Fruit fly (Drosophila melanogaster): Measurements from ENCODE around the gene CG5412.

Gene CG5412

DNA sequence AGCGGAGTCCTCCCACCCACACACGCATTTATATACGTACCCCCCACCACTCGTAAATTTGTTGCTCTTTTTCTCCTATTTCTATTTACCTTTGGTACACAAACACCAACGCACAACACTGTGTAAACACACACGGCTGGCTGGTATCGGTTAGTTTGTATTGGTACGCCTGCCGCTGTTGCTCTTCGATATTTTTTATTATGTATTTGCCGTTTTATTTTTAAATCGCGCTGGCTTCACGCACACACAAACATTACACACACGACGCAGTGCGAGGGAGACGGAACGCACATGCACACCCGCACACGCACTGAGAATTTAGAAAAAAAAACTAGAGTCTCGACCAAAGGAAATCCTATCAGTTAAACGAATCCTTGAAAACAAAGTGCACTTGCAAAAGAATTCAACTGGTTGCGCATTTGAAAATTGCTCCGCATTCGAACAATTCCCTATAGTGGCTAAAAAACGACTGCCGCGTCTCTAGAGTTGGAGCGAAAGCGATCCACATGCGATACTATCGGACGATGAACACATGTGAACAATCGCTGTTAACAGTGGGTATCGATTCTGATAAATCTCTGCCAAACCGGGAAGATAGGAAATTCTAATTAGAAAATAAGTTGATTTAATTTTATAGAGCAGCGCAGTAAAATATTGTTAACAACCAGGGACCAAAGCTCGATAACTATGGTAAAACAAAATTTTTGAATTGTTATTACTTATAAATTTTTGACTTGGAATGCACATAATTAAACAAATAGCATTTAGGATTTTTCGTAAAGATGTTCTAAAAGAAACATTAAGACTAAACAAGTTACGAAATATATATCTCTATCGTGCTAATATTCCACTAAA, 26.0 kb upstream of the CG5412 start:
- TF ChIP-seq CG5204 (GFP tag; optimal IDR thresholded peaks at IDR 0.05) (no peak), Clk (GFP tag; optimal IDR thresholded peaks at IDR 0.05) (peak; percentile 23), cnc (optimal IDR thresholded peaks at IDR 0.05) (no peak), toe (GFP tag; optimal IDR thresholded peaks at IDR 0.05) (no peak), Hr96 (GFP tag; optimal IDR thresholded peaks at IDR 0.05) (peak; percentile 64), Mnt (GFP tag; optimal IDR thresholded peaks at IDR 0.05) (peak; percentile 84), tj (GFP tag; optimal IDR thresholded peaks at IDR 0.05) (no peak), CG7101 (tag; optimal IDR thresholded peaks at IDR 0.05) (peak; percentile 75), Crg-1 (GFP tag; optimal IDR thresholded peaks at IDR 0.05) (peak; percentile 87), cic (GFP tag; optimal IDR thresholded peaks at IDR 0.05) (peak; percentile 73), kay (GFP tag; ENCODE audit: borderline replicate concordance) (peak; percentile 73), pad (GFP tag; optimal IDR thresholded peaks at IDR 0.05) (peak; percentile 12), CG7045 (GFP tag; optimal IDR thresholded peaks at IDR 0.05) (peak; percentile 52), CG12768 (GFP tag; optimal IDR thresholded peaks at IDR 0.05) (peak; percentile 90), CG33017 (tag; optimal IDR thresholded peaks at IDR 0.05) (peak; percentile 36), CG14711 (tag; optimal IDR thresholded peaks at IDR 0.05) (peak; percentile 17), CG11617 (GFP tag; optimal IDR thresholded peaks at IDR 0.05) (no peak), CG1620 (GFP tag; optimal IDR thresholded peaks at IDR 0.05) (no peak), ovo (GFP tag; optimal IDR thresholded peaks at IDR 0.05) (peak; percentile 72), bab1 (GFP tag; optimal IDR thresholded peaks at IDR 0.05) (peak; percentile 36)

DNA sequence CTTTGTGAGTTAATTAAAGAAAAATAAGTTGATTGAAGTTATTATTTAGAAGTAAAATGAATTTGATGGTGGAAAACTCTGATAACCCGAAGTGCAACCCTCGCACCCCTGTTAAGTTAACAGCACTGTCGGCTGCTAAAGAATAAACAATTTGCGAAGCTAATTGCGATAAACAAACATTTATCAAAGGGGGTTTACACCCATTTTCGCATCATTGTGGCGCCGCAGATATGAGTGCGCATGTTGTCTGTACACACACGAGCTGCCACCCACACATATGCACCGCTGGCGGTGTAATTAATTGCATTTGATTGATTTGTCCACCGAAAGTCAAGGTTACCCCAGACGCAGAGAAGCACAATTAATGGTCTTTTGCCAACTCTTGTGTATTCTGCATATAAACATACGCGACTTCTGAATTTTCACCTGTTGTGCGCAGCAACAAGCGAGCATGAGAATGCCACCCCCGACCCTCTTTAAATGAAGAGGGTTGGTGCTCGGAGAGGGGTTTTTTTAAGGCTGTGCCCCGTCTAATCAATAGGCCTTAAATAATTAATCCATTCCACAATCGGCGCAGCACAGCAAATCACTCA, 25.3 kb upstream of the CG5412 start:
- TF ChIP-seq CG33017 (tag; optimal IDR thresholded peaks at IDR 0.05) (no peak), Crg-1 (GFP tag; optimal IDR thresholded peaks at IDR 0.05) (no peak), Clk (GFP tag; optimal IDR thresholded peaks at IDR 0.05) (no peak), kay (GFP tag; ENCODE audit: borderline replicate concordance) (no peak), CG14711 (tag; optimal IDR thresholded peaks at IDR 0.05) (no peak), bab1 (GFP tag; optimal IDR thresholded peaks at IDR 0.05) (no peak), CG12768 (GFP tag; optimal IDR thresholded peaks at IDR 0.05) (peak; percentile 15)

DNA sequence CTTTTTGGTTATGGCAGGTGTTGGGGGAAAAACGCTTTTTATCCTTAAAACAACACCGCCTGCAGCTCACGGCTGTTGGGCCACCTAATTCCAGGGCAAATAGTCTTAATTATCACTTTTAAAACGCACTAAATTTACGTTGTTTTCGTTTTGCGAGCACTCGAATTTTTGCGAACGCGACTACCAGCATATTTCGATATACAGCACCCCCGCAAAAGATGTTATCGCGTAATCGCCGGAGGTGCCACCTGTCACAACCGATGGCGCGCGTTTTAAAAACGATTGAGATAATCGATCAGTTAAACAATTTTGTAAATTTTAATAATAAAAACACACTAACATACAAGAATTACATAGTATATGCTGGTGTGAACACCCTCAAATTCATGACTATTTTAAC, 24.8 kb upstream of the CG5412 start, which contains the start of gene Stat92E:
Gene Stat92E, minus strand, starts transcription at position 219 of the 400 bp plus-strand sequence.
- TF ChIP-seq tj (GFP tag; optimal IDR thresholded peaks at IDR 0.05) (peak; percentile 24), CG5204 (GFP tag; optimal IDR thresholded peaks at IDR 0.05) (no peak), kay (GFP tag; ENCODE audit: borderline replicate concordance) (peak; percentile 21)

DNA sequence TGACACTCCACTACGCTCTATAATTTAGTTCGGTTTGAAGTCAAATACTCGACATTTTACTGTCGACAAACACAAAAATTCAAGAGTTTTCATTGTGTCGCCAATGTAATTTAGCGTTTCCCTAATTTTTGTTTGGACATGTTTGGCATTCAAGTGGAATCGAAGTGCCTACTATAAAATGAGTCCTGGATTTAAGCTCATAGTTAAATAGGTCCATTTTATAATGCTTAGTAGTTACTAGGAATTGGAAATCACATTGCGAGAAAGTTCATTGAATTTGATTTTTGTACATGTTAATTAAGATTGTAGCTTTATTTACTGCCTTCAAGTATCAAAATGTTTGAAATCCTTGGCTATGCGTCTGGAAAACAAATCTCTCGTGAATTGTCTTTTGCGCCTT, 22.6 kb upstream of the CG5412 start, which contains the start of gene att-ORFB:
Gene att-ORFB, minus strand, starts transcription at position 101 of the 400 bp plus-strand sequence.
- no peak for TF ChIP-seq CG7101 (tag; optimal IDR thresholded peaks at IDR 0.05)
- TF ChIP-seq ovo (GFP tag; optimal IDR thresholded peaks at IDR 0.05) = no peak
- no peak for TF ChIP-seq toe (GFP tag; optimal IDR thresholded peaks at IDR 0.05)
- no peak for TF ChIP-seq Crg-1 (GFP tag; optimal IDR thresholded peaks at IDR 0.05)
- no peak for TF ChIP-seq CG33017 (tag; optimal IDR thresholded peaks at IDR 0.05)
- TF ChIP-seq Hr96 (GFP tag; optimal IDR thresholded peaks at IDR 0.05) = no peak
- no peak for TF ChIP-seq CG11617 (GFP tag; optimal IDR thresholded peaks at IDR 0.05)
- no peak for TF ChIP-seq CG14711 (tag; optimal IDR thresholded peaks at IDR 0.05)
- TF ChIP-seq tj (GFP tag; optimal IDR thresholded peaks at IDR 0.05) = no peak

- peak; percentile 63 for TF ChIP-seq CG33017 (tag; optimal IDR thresholded peaks at IDR 0.05)
- TF ChIP-seq CG12768 (GFP tag; optimal IDR thresholded peaks at IDR 0.05) = no peak
- peak; percentile 63 for TF ChIP-seq CG7101 (tag; optimal IDR thresholded peaks at IDR 0.05)
- TF ChIP-seq CG7045 (GFP tag; optimal IDR thresholded peaks at IDR 0.05) = peak; percentile 52
- peak; percentile 30 for TF ChIP-seq Hr96 (GFP tag; optimal IDR thresholded peaks at IDR 0.05)
- no peak for TF ChIP-seq toe (GFP tag; optimal IDR thresholded peaks at IDR 0.05)
- TF ChIP-seq CG14711 (tag; optimal IDR thresholded peaks at IDR 0.05) = peak; percentile 74
- TF ChIP-seq CG11617 (GFP tag; optimal IDR thresholded peaks at IDR 0.05) = no peak
- TF ChIP-seq kay (GFP tag; ENCODE audit: borderline replicate concordance) = no peak
- TF ChIP-seq CG1620 (GFP tag; optimal IDR thresholded peaks at IDR 0.05) = no peak
- peak; percentile 44 for TF ChIP-seq pad (GFP tag; optimal IDR thresholded peaks at IDR 0.05)
- no peak for TF ChIP-seq Crg-1 (GFP tag; optimal IDR thresholded peaks at IDR 0.05)
- no peak for TF ChIP-seq cnc (optimal IDR thresholded peaks at IDR 0.05)
- TF ChIP-seq tj (GFP tag; optimal IDR thresholded peaks at IDR 0.05) = no peak
- TF ChIP-seq cic (GFP tag; optimal IDR thresholded peaks at IDR 0.05) = peak; percentile 35
- no peak for TF ChIP-seq CG5204 (GFP tag; optimal IDR thresholded peaks at IDR 0.05)
- TF ChIP-seq Clk (GFP tag; optimal IDR thresholded peaks at IDR 0.05) = no peak
- no peak for TF ChIP-seq ovo (GFP tag; optimal IDR thresholded peaks at IDR 0.05)
- no peak for TF ChIP-seq Mnt (GFP tag; optimal IDR thresholded peaks at IDR 0.05)
- peak; percentile 71 for TF ChIP-seq bab1 (GFP tag; optimal IDR thresholded peaks at IDR 0.05)
Observed at dm6 chr3R:20555023-20555422, 21.8 kb upstream of the CG5412 start.

DNA sequence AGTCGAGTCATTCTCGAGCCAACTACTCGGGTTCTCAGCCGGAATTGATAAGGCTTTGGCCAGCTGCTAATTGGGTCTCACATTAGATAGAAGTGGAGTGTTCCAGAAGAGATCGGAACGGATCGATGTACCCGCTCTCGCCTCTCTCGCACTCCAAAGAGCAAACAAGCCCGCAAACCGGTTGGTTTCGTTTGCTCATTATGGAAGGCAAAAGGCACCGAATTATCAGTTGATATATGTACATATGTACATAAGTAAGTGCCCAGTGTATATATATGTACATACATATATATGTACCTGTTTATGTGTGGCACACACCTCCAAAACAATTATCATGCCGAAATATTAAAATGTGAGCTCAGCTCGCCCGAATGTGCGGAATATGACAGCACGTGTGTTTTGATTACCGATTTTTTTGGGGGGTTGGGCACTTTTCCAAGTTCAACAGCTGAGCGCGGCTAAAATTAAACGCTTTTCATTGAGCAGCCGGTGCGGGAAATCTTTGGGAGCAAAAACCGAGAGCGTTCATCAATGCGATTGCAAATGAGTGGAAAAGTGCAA, 21.1 kb upstream of the CG5412 start:
- TF ChIP-seq bab1 (GFP tag; optimal IDR thresholded peaks at IDR 0.05) (no peak), CG5204 (GFP tag; optimal IDR thresholded peaks at IDR 0.05) (no peak), pad (GFP tag; optimal IDR thresholded peaks at IDR 0.05) (no peak), cnc (optimal IDR thresholded peaks at IDR 0.05) (no peak), ovo (GFP tag; optimal IDR thresholded peaks at IDR 0.05) (no peak), cic (GFP tag; optimal IDR thresholded peaks at IDR 0.05) (no peak), tj (GFP tag; optimal IDR thresholded peaks at IDR 0.05) (no peak), CG12768 (GFP tag; optimal IDR thresholded peaks at IDR 0.05) (peak; percentile 53), CG11617 (GFP tag; optimal IDR thresholded peaks at IDR 0.05) (no peak), CG7045 (GFP tag; optimal IDR thresholded peaks at IDR 0.05) (no peak), Crg-1 (GFP tag; optimal IDR thresholded peaks at IDR 0.05) (no peak), CG33017 (tag; optimal IDR thresholded peaks at IDR 0.05) (no peak), CG1620 (GFP tag; optimal IDR thresholded peaks at IDR 0.05) (no peak), CG14711 (tag; optimal IDR thresholded peaks at IDR 0.05) (no peak), kay (GFP tag; ENCODE audit: borderline replicate concordance) (peak; percentile 73), Hr96 (GFP tag; optimal IDR thresholded peaks at IDR 0.05) (no peak), Mnt (GFP tag; optimal IDR thresholded peaks at IDR 0.05) (no peak)
